Fruit fly (Drosophila melanogaster) whole organism, embryonic: ENCODE results near the gene Pgant8.

Experiments
- Atf-2 ChIP-seq: fragments of 200-800 bp; sonication (Bioruptor generic); optimal IDR thresholded peaks from 2 replicates; lab custom pipeline; 2016; ENCODE audit warnings: missing biosample characterization, missing genetic modification characterization
- CG10366 ChIP-seq: fragments of 200-800 bp; sonication (Bioruptor generic); IDR thresholded peaks from 2 replicates; pipeline ENCODE4 v1.3.6; 2022; ENCODE audit warnings: missing biosample characterization, missing genetic modification characterization
- CG10543 ChIP-seq: fragments of 200-800 bp; sonication (Bioruptor generic); optimal IDR thresholded peaks from 3 replicates; lab custom pipeline; 2017; ENCODE audit warnings: missing biosample characterization, mild to moderate bottlenecking, missing genetic modification characterization, moderate library complexity
- CG10565 ChIP-seq: fragments of 200-800 bp; sonication (Bioruptor generic); optimal IDR thresholded peaks from 3 replicates; lab custom pipeline; 2016; ENCODE audit warnings: missing biosample characterization, mild to moderate bottlenecking, missing genetic modification characterization
- CG12659 ChIP-seq: fragments of 200-800 bp; sonication (Bioruptor generic); optimal IDR thresholded peaks from 3 replicates; lab custom pipeline; 2017; ENCODE audit warnings: mild to moderate bottlenecking, missing biosample characterization, missing genetic modification reagents, missing genetic modification characterization
- CG14667 ChIP-seq: fragments of 200-800 bp; sonication (Bioruptor generic); IDR thresholded peaks from 2 replicates; pipeline ENCODE4 v1.3.6; 2022; ENCODE audit warnings: missing biosample characterization, missing genetic modification characterization
- CG14860 ChIP-seq: fragments of 200-800 bp; sonication (Bioruptor generic); IDR thresholded peaks from 3 replicates; pipeline ENCODE4 v1.3.6; 2022; ENCODE audit warnings: missing biosample characterization, missing genetic modification characterization; ENCODE audit not compliant: partially characterized antibody
- CG17385 ChIP-seq: fragments of 200-800 bp; sonication (Bioruptor generic); optimal IDR thresholded peaks from 3 replicates; lab custom pipeline; 2018; ENCODE audit warnings: missing biosample characterization, mild to moderate bottlenecking, missing genetic modification characterization
- CG1792 ChIP-seq: fragments of 200-800 bp; sonication (Bioruptor generic); optimal IDR thresholded peaks from 2 replicates; lab custom pipeline; 2016; ENCODE audit warnings: missing biosample characterization, missing genetic modification characterization
- CG18262 ChIP-seq: fragments of 200-800 bp; optimal IDR thresholded peaks from 3 replicates; lab custom pipeline; 2019; ENCODE audit warnings: missing biosample characterization, mild to moderate bottlenecking, missing genetic modification characterization, moderate library complexity
- CG18599 ChIP-seq: fragments of 200-800 bp; sonication (Bioruptor generic); optimal IDR thresholded peaks from 3 replicates; lab custom pipeline; 2017; ENCODE audit warnings: missing biosample characterization, missing genetic modification characterization, mild to moderate bottlenecking, moderate library complexity, missing genetic modification reagents
- CG18764 ChIP-seq: fragments of 200-800 bp; sonication (Bioruptor generic); optimal IDR thresholded peaks from 3 replicates; lab custom pipeline; 2016; ENCODE audit warnings: missing biosample characterization, missing genetic modification characterization
- CG3065 ChIP-seq: fragments of 200-800 bp; sonication (Bioruptor generic); optimal IDR thresholded peaks from 2 replicates; lab custom pipeline; 2016; ENCODE audit warnings: missing biosample characterization, missing genetic modification characterization
- CG32772 ChIP-seq: fragments of 200-800 bp; sonication (Bioruptor generic); IDR thresholded peaks from 2 replicates; pipeline ENCODE4 v1.3.6; 2022; ENCODE audit warnings: missing biosample characterization, missing genetic modification characterization
- CG33213 ChIP-seq: fragments of 200-800 bp; sonication (Bioruptor generic); optimal IDR thresholded peaks from 3 replicates; lab custom pipeline; 2016; ENCODE audit warnings: missing biosample characterization, missing genetic modification characterization
- CG3726 ChIP-seq: fragments of 200-800 bp; sonication (Bioruptor generic); IDR thresholded peaks from 3 replicates; pipeline ENCODE4, ENCODE4 v1.3.6; 2022; ENCODE audit warnings: missing biosample characterization, missing genetic modification characterization
- CG4730 ChIP-seq: fragments of 200-800 bp; sonication (Bioruptor generic); IDR thresholded peaks from 2 replicates; pipeline ENCODE4 v1.3.6; 2022; ENCODE audit warnings: missing biosample characterization, missing genetic modification characterization
- CG4854 ChIP-seq: fragments of 200-800 bp; sonication (Bioruptor generic); optimal IDR thresholded peaks from 2 replicates; lab custom pipeline; 2016; ENCODE audit warnings: missing biosample characterization, missing genetic modification characterization, inconsistent platforms
- CG7556 ChIP-seq: fragments of 200-800 bp; sonication (Bioruptor generic); optimal IDR thresholded peaks from 2 replicates; lab custom pipeline; 2017; ENCODE audit warnings: missing biosample characterization, mild to moderate bottlenecking, missing genetic modification characterization
- CG7786 ChIP-seq: fragments of 200-800 bp; sonication (Bioruptor generic); optimal IDR thresholded peaks from 2 replicates; lab custom pipeline; 2016; ENCODE audit warnings: missing biosample characterization, missing genetic modification characterization
- CG8359 ChIP-seq: fragments of 200-800 bp; sonication (Bioruptor generic); optimal IDR thresholded peaks from 2 replicates; lab custom pipeline; 2017; ENCODE audit warnings: missing biosample characterization, mild to moderate bottlenecking, missing genetic modification characterization, borderline replicate concordance
- CrebB ChIP-seq: fragments of 200-800 bp; sonication (Bioruptor generic); optimal IDR thresholded peaks from 3 replicates; lab custom pipeline; 2018; ENCODE audit warnings: missing biosample characterization, mild to moderate bottlenecking, missing genetic modification characterization
- D19B ChIP-seq: fragments of 200-800 bp; sonication (Bioruptor generic); optimal IDR thresholded peaks from 2 replicates; lab custom pipeline; 2017; ENCODE audit warnings: missing biosample characterization, mild to moderate bottlenecking, missing genetic modification characterization
- Deaf1 ChIP-seq: fragments of 200-800 bp; optimal IDR thresholded peaks from 3 replicates; lab custom pipeline; 2019; ENCODE audit warnings: missing biosample characterization, mild to moderate bottlenecking, missing genetic modification characterization, moderate library complexity
- GATAe ChIP-seq: fragments of 200-800 bp; sonication (Bioruptor generic); conservative IDR thresholded peaks from 2 replicates; pipeline ENCODE4 v1.3.6; 2022; ENCODE audit warnings: missing biosample characterization, missing genetic modification characterization
- HLH3B ChIP-seq: fragments of 200-800 bp; sonication (Bioruptor generic); IDR thresholded peaks from 2 replicates; pipeline ENCODE4 v1.3.6; 2022; ENCODE audit warnings: missing biosample characterization, missing genetic modification characterization
- Hr78 ChIP-seq, 2 experiments: fragments of 200-800 bp in 1 of 2; fragments of >200 bp in 1 of 2; sonication (Bioruptor generic) in 1 of 2; optimal IDR thresholded peaks; 2 replicates each; lab custom pipeline; 2017 to 2019; ENCODE audit warnings: missing biosample characterization in 2 of 2, missing genetic modification characterization in 2 of 2, mild to moderate bottlenecking in 1 of 2, moderate library complexity in 1 of 2
- MESR4 ChIP-seq: fragments of 200-800 bp; sonication (Bioruptor generic); optimal IDR thresholded peaks from 2 replicates; lab custom pipeline; 2018; ENCODE audit warnings: missing biosample characterization, mild to moderate bottlenecking, missing genetic modification characterization, moderate library complexity
- MTF-1 ChIP-seq: fragments of 200-800 bp; sonication (Bioruptor generic); optimal IDR thresholded peaks from 2 replicates; lab custom pipeline; 2018; ENCODE audit warnings: missing biosample characterization, mild to moderate bottlenecking, missing genetic modification characterization, borderline replicate concordance
- Rx ChIP-seq: fragments of 200-800 bp; sonication (Bioruptor generic); IDR thresholded peaks from 2 replicates; pipeline ENCODE4 v1.3.6; 2022; ENCODE audit warnings: missing biosample characterization, missing genetic modification characterization
- Scr ChIP-seq: fragments of 200-800 bp; sonication (Bioruptor generic); IDR thresholded peaks from 2 replicates; pipeline ENCODE4 v1.3.6; 2022; ENCODE audit warnings: missing biosample characterization, missing genetic modification characterization; ENCODE audit not compliant: partially characterized antibody
- Sox102F ChIP-seq: fragments of 200-800 bp; sonication (Bioruptor generic); optimal IDR thresholded peaks from 2 replicates; lab custom pipeline; 2018; ENCODE audit warnings: missing biosample characterization, mild to moderate bottlenecking, missing genetic modification characterization, moderate library complexity
- bcd ChIP-seq: fragments of 200-800 bp; sonication (Bioruptor generic); optimal IDR thresholded peaks from 2 replicates; lab custom pipeline; 2017; ENCODE audit warnings: missing biosample characterization, mild to moderate bottlenecking, missing genetic modification characterization
- bsh ChIP-seq, 2 experiments: fragments of 200-800 bp; sonication (Bioruptor generic); optimal IDR thresholded peaks; 2 replicates each; lab custom pipeline; 2017 to 2018; ENCODE audit warnings: mild to moderate bottlenecking in 2 of 2, missing biosample characterization in 2 of 2, missing genetic modification characterization in 2 of 2, moderate library complexity in 1 of 2
- btn ChIP-seq: fragments of 200-800 bp; sonication (Bioruptor generic); optimal IDR thresholded peaks from 2 replicates; lab custom pipeline; 2016; ENCODE audit warnings: missing biosample characterization, missing genetic modification characterization
- dati ChIP-seq: fragments of 200-800 bp; sonication (Bioruptor generic); IDR thresholded peaks from 2 replicates; pipeline ENCODE4 v1.3.6; 2022; ENCODE audit warnings: missing biosample characterization, missing genetic modification characterization
- esg ChIP-seq: fragments of 200-800 bp; sonication (Bioruptor generic); conservative IDR thresholded peaks from 2 replicates; pipeline ENCODE4 v1.3.6; 2022; ENCODE audit warnings: missing biosample characterization, missing genetic modification characterization
- eve ChIP-seq, 2 experiments: fragments of >200 bp; optimal IDR thresholded peaks; 2 replicates each; lab custom pipeline; 2017; ENCODE audit warnings: missing biosample characterization in 2 of 2, missing genetic modification characterization in 2 of 2
- fd96Cb ChIP-seq: fragments of 200-800 bp; sonication (Bioruptor generic); optimal IDR thresholded peaks from 2 replicates; lab custom pipeline; 2018; ENCODE audit warnings: missing biosample characterization, mild to moderate bottlenecking, missing genetic modification characterization, moderate library complexity
- grau ChIP-seq: fragments of 200-800 bp; optimal IDR thresholded peaks from 3 replicates; lab custom pipeline; 2019; ENCODE audit warnings: missing biosample characterization, mild to moderate bottlenecking, missing genetic modification characterization, moderate library complexity
- jumu ChIP-seq: fragments of 200-800 bp; sonication (Bioruptor generic); optimal IDR thresholded peaks from 3 replicates; lab custom pipeline; 2016; ENCODE audit warnings: missing biosample characterization, missing genetic modification characterization
- pho ChIP-seq: fragments of 200-800 bp; sonication (Bioruptor generic); optimal IDR thresholded peaks from 2 replicates; lab custom pipeline; 2016; ENCODE audit warnings: missing biosample characterization, missing genetic modification characterization
- phol ChIP-seq: fragments of 200-800 bp; sonication (Bioruptor generic); optimal IDR thresholded peaks from 3 replicates; lab custom pipeline; 2018; ENCODE audit warnings: missing biosample characterization, mild to moderate bottlenecking, missing genetic modification characterization, moderate library complexity
- pum ChIP-seq: fragments of 200-800 bp; sonication (Bioruptor generic); optimal IDR thresholded peaks from 2 replicates; lab custom pipeline; 2016; ENCODE audit warnings: missing biosample characterization, missing genetic modification characterization
- sens-2 ChIP-seq: fragments of 200-800 bp; sonication (Bioruptor generic); IDR thresholded peaks from 2 replicates; pipeline ENCODE4 v1.3.6; 2022; ENCODE audit warnings: missing biosample characterization, missing genetic modification characterization
- sob ChIP-seq: fragments of 200-800 bp; sonication (Bioruptor generic); IDR thresholded peaks from 2 replicates; pipeline ENCODE4 v1.3.6; 2022; ENCODE audit warnings: missing biosample characterization, missing genetic modification characterization
- trh ChIP-seq: fragments of 200-800 bp; sonication (Bioruptor generic); optimal IDR thresholded peaks from 2 replicates; lab custom pipeline; 2016; ENCODE audit warnings: missing biosample characterization, missing genetic modification characterization
- twi ChIP-seq: fragments of 200-800 bp; optimal IDR thresholded peaks from 2 replicates; lab custom pipeline; 2019; ENCODE audit warnings: missing biosample characterization, mild to moderate bottlenecking, missing genetic modification characterization, moderate library complexity
- vvl ChIP-seq: fragments of 200-800 bp; sonication (Bioruptor generic); IDR thresholded peaks from 2 replicates; pipeline ENCODE4 v1.3.6; 2022; ENCODE audit warnings: missing biosample characterization, missing genetic modification characterization
- z ChIP-seq: fragments of 200-800 bp; sonication (Bioruptor generic); IDR thresholded peaks from 3 replicates; pipeline ENCODE4 v1.3.6; 2022; ENCODE audit warnings: missing biosample characterization, missing genetic modification characterization

Pgant8 gene

dm6 chr3L:15675111-15675510 lies 8.6 kb upstream of the Pgant8 start (continued):
- TF ChIP-seq CG14667 (GFP tag; lab: Robert Waterston, UW) (0 out of 2 replicates have a peak, but pooled peaks have one; percentile 15), CrebB (tag; lab: Kevin White, UChicago) (no peak), CG10366 (GFP tag; lab: Robert Waterston, UW) (peak; percentile 32; the same call in 1 of the 2 replicates), CG33213 (GFP tag; lab: Kevin White, UChicago) (peak; percentile 60), Hr78 (GFP tag; optimal IDR thresholded peaks at IDR 0.05; lab: Kevin White, UChicago) (no peak), GATAe (GFP tag; lab: Robert Waterston, UW) (no peak), Sox102F (GFP tag; lab: Kevin White, UChicago) (peak; percentile 67), fd96Cb (peak; percentile 78), CG10543 (GFP tag; lab: Kevin White, UChicago) (no peak), Deaf1 (peak; percentile 15), phol (peak; percentile 90), CG18262 (tag; lab: Kevin White, UChicago) (peak; percentile 91), CG3726 (no peak), sob (GFP tag; lab: Robert Waterston, UW) (no peak), CG14860 (GFP tag; lab: Robert Waterston, UW) (no peak), HLH3B (peak; percentile 38; the same call in 1 of the 2 replicates), pho (no peak), D19B (GFP tag; lab: Kevin White, UChicago) (no peak), CG7556 (GFP tag; lab: Kevin White, UChicago) (peak; percentile 65), vvl (GFP tag; lab: Robert Waterston, UW) (peak; percentile 84), CG18599 (GFP tag; lab: Kevin White, UChicago) (no peak), CG1792 (GFP tag; lab: Kevin White, UChicago) (peak; percentile 9), eve (GFP tag; optimal IDR thresholded peaks at IDR 0.05; lab: Kevin White, UChicago) (peak in 1 of 2 experiments; percentile 52), twi (tag; lab: Kevin White, UChicago) (peak; percentile 91), dati (0 out of 2 replicates have a peak, but pooled peaks have one; percentile 32), MESR4 (no peak), sens-2 (GFP tag; lab: Robert Waterston, UW) (peak; percentile 56; the same call in 1 of the 2 replicates), CG12659 (GFP tag; lab: Kevin White, UChicago) (peak; percentile 25), pum (GFP tag; lab: Kevin White, UChicago) (peak; percentile 78), Rx (peak; percentile 40), trh (GFP tag; lab: Kevin White, UChicago) (no peak), Atf-2 (GFP tag; lab: Kevin White, UChicago) (peak; percentile 54), CG3065 (GFP tag; lab: Kevin White, UChicago) (peak; percentile 8), MTF-1 (GFP tag; lab: Kevin White, UChicago) (peak; percentile 29), Scr (GFP tag; lab: Robert Waterston, UW) (no peak), esg (GFP tag; lab: Robert Waterston, UW) (peak; percentile 28; the same call in 1 of the 2 replicates), CG10565 (GFP tag; lab: Kevin White, UChicago) (no peak), CG7786 (peak; percentile 44), jumu (GFP tag; lab: Kevin White, UChicago) (peak; percentile 57), CG4730 (GFP tag; lab: Robert Waterston, UW) (no peak), CG32772 (peak; percentile 50; the same call in 1 of the 2 replicates), bcd (peak; percentile 55), btn (GFP tag; lab: Kevin White, UChicago) (peak; percentile 59), z (GFP tag; lab: Robert Waterston, UW) (0 out of 3 replicates have a peak, but pooled peaks have one; percentile 25), CG17385 (peak; percentile 25), grau (tag; lab: Kevin White, UChicago) (peak; percentile 70), CG4854 (peak; percentile 38), bsh (GFP tag; optimal IDR thresholded peaks at IDR 0.05; lab: Kevin White, UChicago) (peak in 1 of 2 experiments; percentile 91), CG8359 (GFP tag; lab: Kevin White, UChicago) (peak; percentile 59), CG18764 (peak; percentile 47)
